Worm (Caenorhabditis elegans) whole organism, L4/young adult: ENCODE data around the gene F40A3.2.

Experiments
- dao-5 ChIP-seq: sonication (generic microtip); optimal IDR thresholded peaks from 2 replicates; lab custom pipeline; 2016; ENCODE audit warnings: missing genotype, missing genetic modification characterization, moderate library complexity, missing compliant biosample characterization
- him-1 ChIP-seq: sonication (generic microtip); optimal IDR thresholded peaks from 2 replicates; lab custom pipeline; 2016; ENCODE audit warnings: missing genotype, missing genetic modification reagents, missing genetic modification characterization, missing compliant biosample characterization

DNA sequence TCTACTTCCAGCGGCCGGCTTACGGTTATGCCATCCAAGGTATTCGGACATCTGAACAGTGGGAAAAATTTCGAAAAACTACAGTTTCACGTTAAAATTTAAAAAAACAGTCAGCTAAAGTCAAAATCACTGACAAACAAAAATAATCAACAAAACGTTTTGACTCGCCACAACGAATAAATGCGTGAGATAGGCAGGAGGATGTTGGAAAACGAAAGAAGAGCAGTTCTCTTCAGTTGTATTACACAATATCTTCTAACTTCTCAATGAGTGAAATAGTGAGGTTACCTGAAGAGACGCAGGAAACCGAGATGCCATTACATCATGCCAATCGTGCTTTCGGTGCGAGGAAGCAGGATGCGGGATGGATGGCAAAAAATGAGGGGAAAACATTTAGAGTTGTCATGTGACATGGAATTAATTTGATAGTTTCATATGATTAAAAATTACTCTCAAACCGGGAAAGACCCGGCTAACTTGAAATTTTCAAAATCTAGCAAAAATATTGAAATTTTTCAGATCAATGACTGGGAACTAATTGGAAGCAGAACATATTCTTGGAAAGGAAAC lies 15.2 kb downstream of the F40A3.2 start, which contains the start of gene F40A3.6:
- TF ChIP-seq dao-5 (tag; lab: Kevin White, UChicago): no peak
- no peak for TF ChIP-seq him-1 (tag; lab: Kevin White, UChicago)
